Fruit fly (Drosophila melanogaster) whole organism, embryonic: ENCODE results near the gene CG44040.

Experiments used
- ATbp ChIP-seq: fragments of 200-800 bp; sonication (Bioruptor generic); optimal IDR thresholded peaks from 2 replicates; lab custom pipeline; 2017; ENCODE audit warnings: missing biosample characterization, mild to moderate bottlenecking, missing genetic modification characterization, missing genetic modification reagents
- BEAF-32 ChIP-seq: fragments of 200-800 bp; sonication (Bioruptor generic); optimal IDR thresholded peaks from 3 replicates; lab custom pipeline; 2017; ENCODE audit warnings: missing biosample characterization, missing genetic modification characterization, mild to moderate bottlenecking, moderate library complexity, missing genetic modification reagents
- CG10543 ChIP-seq: fragments of 200-800 bp; sonication (Bioruptor generic); optimal IDR thresholded peaks from 3 replicates; lab custom pipeline; 2017; ENCODE audit warnings: missing biosample characterization, mild to moderate bottlenecking, missing genetic modification characterization, moderate library complexity
- CG11085 ChIP-seq: fragments of 200-800 bp; sonication (Bioruptor generic); IDR thresholded peaks from 2 replicates; pipeline ENCODE4 v1.3.6; 2022; ENCODE audit warnings: missing biosample characterization, missing genetic modification characterization
- CG11696 ChIP-seq: fragments of 200-800 bp; sonication (Bioruptor generic); IDR thresholded peaks from 2 replicates; pipeline ENCODE4 v1.3.6; 2022; ENCODE audit warnings: missing biosample characterization, missing genetic modification characterization
- CG12299 ChIP-seq: fragments of 200-800 bp; sonication (Bioruptor generic); optimal IDR thresholded peaks from 2 replicates; lab custom pipeline; 2018; ENCODE audit warnings: missing biosample characterization, mild to moderate bottlenecking, missing genetic modification characterization
- CG16779 ChIP-seq: fragments of 200-800 bp; sonication (Bioruptor generic); IDR thresholded peaks from 2 replicates; pipeline ENCODE4 v1.3.6; 2022; ENCODE audit warnings: missing biosample characterization, missing genetic modification characterization
- CG17186 ChIP-seq: fragments of 200-800 bp; sonication (Bioruptor generic); optimal IDR thresholded peaks from 3 replicates; lab custom pipeline; 2017; ENCODE audit warnings: missing biosample characterization, missing genetic modification reagents, missing genetic modification characterization
- CG17359 ChIP-seq: fragments of 200-800 bp; sonication (Bioruptor generic); optimal IDR thresholded peaks from 3 replicates; lab custom pipeline; 2018; ENCODE audit warnings: missing biosample characterization, mild to moderate bottlenecking, missing genetic modification characterization, moderate library complexity
- CG18599 ChIP-seq: fragments of 200-800 bp; sonication (Bioruptor generic); optimal IDR thresholded peaks from 3 replicates; lab custom pipeline; 2017; ENCODE audit warnings: missing biosample characterization, missing genetic modification characterization, mild to moderate bottlenecking, moderate library complexity, missing genetic modification reagents
- CG30431 ChIP-seq: fragments of 200-800 bp; sonication (Bioruptor generic); optimal IDR thresholded peaks from 2 replicates; lab custom pipeline; 2017; ENCODE audit warnings: missing biosample characterization, missing genetic modification characterization
- CG32532 ChIP-seq: fragments of 200-800 bp; sonication (Bioruptor generic); IDR thresholded peaks from 2 replicates; pipeline ENCODE4 v1.3.6; 2022; ENCODE audit warnings: missing biosample characterization, missing genetic modification characterization
- CG4282 ChIP-seq: fragments of 200-800 bp; sonication (Bioruptor generic); optimal IDR thresholded peaks from 2 replicates; lab custom pipeline; 2016; ENCODE audit warnings: missing biosample characterization, missing genetic modification characterization
- CG4360 ChIP-seq: fragments of 200-800 bp; sonication (Bioruptor generic); IDR thresholded peaks from 2 replicates; pipeline ENCODE4 v1.3.6; 2022; ENCODE audit warnings: missing biosample characterization, missing genetic modification characterization
- CG5180 ChIP-seq: fragments of 200-800 bp; sonication (Bioruptor generic); optimal IDR thresholded peaks from 3 replicates; lab custom pipeline; 2017; ENCODE audit warnings: missing biosample characterization, missing genetic modification characterization, mild to moderate bottlenecking, moderate library complexity, missing genetic modification reagents
- CG6654 ChIP-seq: fragments of 200-800 bp; sonication (Bioruptor generic); optimal IDR thresholded peaks from 2 replicates; lab custom pipeline; 2017; ENCODE audit warnings: missing biosample characterization, mild to moderate bottlenecking, missing genetic modification characterization
- CG7963 ChIP-seq: fragments of 200-800 bp; sonication (Bioruptor generic); IDR thresholded peaks from 3 replicates; pipeline ENCODE4 v1.3.6; 2022; ENCODE audit warnings: missing biosample characterization, missing genetic modification characterization; ENCODE audit not compliant: partially characterized antibody
- CG7987 ChIP-seq: fragments of 200-800 bp; sonication (Bioruptor generic); optimal IDR thresholded peaks from 2 replicates; lab custom pipeline; 2018; ENCODE audit warnings: missing biosample characterization, mild to moderate bottlenecking, missing genetic modification characterization, moderate library complexity
- CG9609 ChIP-seq: fragments of 200-800 bp; sonication (Bioruptor generic); optimal IDR thresholded peaks from 3 replicates; lab custom pipeline; 2016; ENCODE audit warnings: missing biosample characterization, missing genetic modification characterization
- CHES-1-like ChIP-seq: fragments of 200-800 bp; sonication (Bioruptor generic); optimal IDR thresholded peaks from 2 replicates; lab custom pipeline; 2016; ENCODE audit warnings: missing biosample characterization, missing genetic modification characterization
- D ChIP-seq, 2 experiments: fragments of 200-800 bp in 1 of 2; fragments of >200 bp in 1 of 2; sonication (Bioruptor generic) in 1 of 2; optimal IDR thresholded peaks; 2 replicates in 1 of 2; 3 replicates in 1 of 2; lab custom pipeline; 2017; ENCODE audit warnings: mild to moderate bottlenecking in 1 of 2, missing biosample characterization in 1 of 2, missing genetic modification characterization in 1 of 2, missing genetic modification reagents in 1 of 2
- Kr ChIP-seq: fragments of 200-800 bp; sonication (Bioruptor generic); optimal IDR thresholded peaks from 2 replicates; lab custom pipeline; 2017; ENCODE audit warnings: missing biosample characterization, mild to moderate bottlenecking, missing genetic modification characterization
- NC2β ChIP-seq: fragments of 200-800 bp; sonication (Bioruptor generic); optimal IDR thresholded peaks from 2 replicates; lab custom pipeline; 2016; ENCODE audit warnings: missing biosample characterization, missing genetic modification characterization
- Oli ChIP-seq: fragments of 200-800 bp; sonication (Bioruptor generic); optimal IDR thresholded peaks from 2 replicates; lab custom pipeline; 2018; ENCODE audit warnings: missing biosample characterization, mild to moderate bottlenecking, missing genetic modification characterization, moderate library complexity
- Pdp1 ChIP-seq, 2 experiments: fragments of 200-800 bp; sonication (Bioruptor generic); optimal IDR thresholded peaks; 3 replicates each; lab custom pipeline; 2016; ENCODE audit warnings: missing biosample characterization in 2 of 2, missing genetic modification characterization in 2 of 2, mild to moderate bottlenecking in 1 of 2, moderate library complexity in 1 of 2
- Poxn ChIP-seq: fragments of 200-800 bp; sonication (Bioruptor generic); IDR thresholded peaks from 2 replicates; pipeline ENCODE4 v1.3.6; 2022; ENCODE audit warnings: missing biosample characterization, missing genetic modification characterization
- Sry-β ChIP-seq: fragments of 200-800 bp; sonication (Bioruptor generic); optimal IDR thresholded peaks from 2 replicates; lab custom pipeline; 2018; ENCODE audit warnings: missing biosample characterization, mild to moderate bottlenecking, missing genetic modification characterization, moderate library complexity
- Sry-δ ChIP-seq: fragments of 200-800 bp; sonication (Bioruptor generic); optimal IDR thresholded peaks from 2 replicates; lab custom pipeline; 2016; ENCODE audit warnings: missing biosample characterization, missing genetic modification characterization
- ara ChIP-seq: fragments of 200-800 bp; sonication (Bioruptor generic); IDR thresholded peaks from 2 replicates; pipeline ENCODE4 v1.3.6; 2022; ENCODE audit warnings: missing biosample characterization, missing genetic modification characterization
- az2 ChIP-seq: fragments of 200-800 bp; sonication (Bioruptor generic); optimal IDR thresholded peaks from 3 replicates; lab custom pipeline; 2016; ENCODE audit warnings: missing biosample characterization, missing genetic modification characterization
- btn ChIP-seq: fragments of 200-800 bp; sonication (Bioruptor generic); optimal IDR thresholded peaks from 2 replicates; lab custom pipeline; 2016; ENCODE audit warnings: missing biosample characterization, missing genetic modification characterization
- chn ChIP-seq: fragments of 200-800 bp; sonication (Bioruptor generic); optimal IDR thresholded peaks from 2 replicates; lab custom pipeline; 2016; ENCODE audit warnings: missing biosample characterization, missing genetic modification characterization
- danr ChIP-seq: fragments of 200-800 bp; sonication (Bioruptor generic); IDR thresholded peaks from 2 replicates; pipeline ENCODE4 v1.3.6; 2022; ENCODE audit warnings: missing biosample characterization, missing genetic modification characterization
- exex ChIP-seq: fragments of 200-800 bp; sonication (Bioruptor generic); optimal IDR thresholded peaks from 4 replicates; lab custom pipeline; 2018; ENCODE audit warnings: missing biosample characterization, mild to moderate bottlenecking, missing genetic modification characterization, moderate library complexity
- eyg ChIP-seq: fragments of 200-800 bp; sonication (Bioruptor generic); optimal IDR thresholded peaks from 3 replicates; lab custom pipeline; 2016; ENCODE audit warnings: missing biosample characterization, missing genetic modification characterization
- gce ChIP-seq: fragments of 200-800 bp; sonication (Bioruptor generic); IDR thresholded peaks from 3 replicates; pipeline ENCODE4 v1.3.6; 2022; ENCODE audit warnings: missing biosample characterization, missing genetic modification characterization
- h ChIP-seq: fragments of >200 bp; optimal IDR thresholded peaks from 2 replicates; lab custom pipeline; 2017
- jing ChIP-seq: fragments of 200-800 bp; sonication (Bioruptor generic); optimal IDR thresholded peaks from 2 replicates; lab custom pipeline; 2018; ENCODE audit warnings: missing biosample characterization, mild to moderate bottlenecking, missing genetic modification characterization
- knrl ChIP-seq: fragments of 200-800 bp; sonication (Bioruptor generic); IDR thresholded peaks from 3 replicates; pipeline ENCODE4 v1.3.6; 2022; ENCODE audit warnings: missing biosample characterization, missing genetic modification characterization; ENCODE audit not compliant: partially characterized antibody
- nerfin-2 ChIP-seq: fragments of 200-800 bp; sonication (Bioruptor generic); IDR thresholded peaks from 2 replicates; pipeline ENCODE4 v1.3.6; 2022; ENCODE audit warnings: missing biosample characterization, missing genetic modification characterization; ENCODE audit not compliant: partially characterized antibody
- pita ChIP-seq: fragments of 200-800 bp; sonication (Bioruptor generic); optimal IDR thresholded peaks from 2 replicates; lab custom pipeline; 2017; ENCODE audit warnings: missing biosample characterization, mild to moderate bottlenecking, missing genetic modification characterization
- pzg ChIP-seq: fragments of 200-800 bp; sonication (Bioruptor generic); optimal IDR thresholded peaks from 3 replicates; lab custom pipeline; 2018; ENCODE audit warnings: missing biosample characterization, mild to moderate bottlenecking, missing genetic modification characterization, moderate library complexity
- ro ChIP-seq: fragments of 200-800 bp; sonication (Bioruptor generic); IDR thresholded peaks from 2 replicates; pipeline ENCODE4 v1.3.6; 2022; ENCODE audit warnings: missing biosample characterization, missing genetic modification characterization
- salm ChIP-seq: fragments of 200-800 bp; sonication (Bioruptor generic); optimal IDR thresholded peaks from 2 replicates; lab custom pipeline; 2018; ENCODE audit warnings: missing biosample characterization, mild to moderate bottlenecking, missing genetic modification characterization
- sisA ChIP-seq: fragments of 200-800 bp; sonication (Bioruptor generic); IDR thresholded peaks from 2 replicates; pipeline ENCODE4 v1.3.6; 2022; ENCODE audit warnings: missing biosample characterization, missing genetic modification characterization
- tin ChIP-seq: fragments of 200-800 bp; sonication (Bioruptor generic); optimal IDR thresholded peaks from 3 replicates; lab custom pipeline; 2016; ENCODE audit warnings: missing biosample characterization, missing genetic modification characterization
- ttk ChIP-seq: fragments of 200-800 bp; sonication (Bioruptor generic); IDR thresholded peaks from 2 replicates; pipeline ENCODE4 v2.1.2; 2022; ENCODE audit warnings: missing biosample characterization, missing genetic modification characterization
- usp ChIP-seq: fragments of >200 bp; optimal IDR thresholded peaks from 2 replicates; lab custom pipeline; 2017; ENCODE audit warnings: missing biosample characterization, missing genetic modification characterization
- vfl ChIP-seq: fragments of 200-800 bp; sonication (Bioruptor generic); optimal IDR thresholded peaks from 2 replicates; lab custom pipeline; 2016; ENCODE audit warnings: missing biosample characterization, missing genetic modification characterization
- yki ChIP-seq: fragments of >200 bp; optimal IDR thresholded peaks from 3 replicates; lab custom pipeline; 2018

Gene CG44040

dm6 chr3R:15292241-15293004 lies 27.8 kb upstream of the CG44040 start (continued):
- TF ChIP-seq CG4282 (GFP tag; lab: Kevin White, UChicago) (no peak), sisA (GFP tag; lab: Robert Waterston, UW) (no peak), knrl (no peak), jing (GFP tag; lab: Kevin White, UChicago) (no peak), CG12299 (tag; lab: Kevin White, UChicago) (no peak), NC2β (no peak), Oli (tag; lab: Kevin White, UChicago) (peak; percentile 5), CG6654 (GFP tag; lab: Kevin White, UChicago) (no peak), h (lab: Kevin White, UChicago) (no peak), CHES-1-like (no peak), gce (GFP tag; lab: Robert Waterston, UW) (no peak), ttk (GFP tag; lab: Robert Waterston, UW) (no peak), CG10543 (GFP tag; lab: Kevin White, UChicago) (no peak), CG4360 (GFP tag; lab: Robert Waterston, UW) (no peak), ara (no peak), CG30431 (no peak), salm (tag; lab: Kevin White, UChicago) (no peak), nerfin-2 (GFP tag; lab: Robert Waterston, UW) (no peak), CG5180 (GFP tag; lab: Kevin White, UChicago) (no peak), Poxn (GFP tag; lab: Robert Waterston, UW) (no peak), btn (GFP tag; lab: Kevin White, UChicago) (no peak), CG18599 (peak; percentile 73), vfl (GFP tag; lab: Kevin White, UChicago) (no peak), ATbp (GFP tag; lab: Kevin White, UChicago) (no peak), CG11085 (GFP tag; lab: Robert Waterston, UW) (no peak), CG7963 (GFP tag; lab: Robert Waterston, UW) (no peak), D (optimal IDR thresholded peaks at IDR 0.05; lab: Kevin White, UChicago) (no peak), D (GFP tag; optimal IDR thresholded peaks at IDR 0.05; lab: Kevin White, UChicago) (no peak), ro (no peak), tin (GFP tag; lab: Kevin White, UChicago) (peak; percentile 16), BEAF-32 (GFP tag; lab: Kevin White, UChicago) (no peak), CG16779 (GFP tag; lab: Robert Waterston, UW) (no peak), Pdp1 (GFP tag; optimal IDR thresholded peaks at IDR 0.05; lab: Kevin White, UChicago) (peak in 1 of 2 experiments; percentile 96), danr (no peak), CG17186 (GFP tag; lab: Kevin White, UChicago) (no peak), Sry-β (GFP tag; lab: Kevin White, UChicago) (no peak), CG7987 (GFP tag; lab: Kevin White, UChicago) (no peak), Sry-δ (GFP tag; lab: Kevin White, UChicago) (no peak), pita (GFP tag; lab: Kevin White, UChicago) (no peak), Kr (GFP tag; lab: Kevin White, UChicago) (no peak), usp (GFP tag; lab: Kevin White, UChicago) (no peak), CG11696 (GFP tag; lab: Robert Waterston, UW) (no peak), pzg (GFP tag; lab: Kevin White, UChicago) (no peak), CG32532 (no peak), exex (tag; lab: Kevin White, UChicago) (no peak), CG17359 (tag; lab: Kevin White, UChicago) (no peak), yki (lab: Kevin White, UChicago) (no peak), CG9609 (no peak), eyg (GFP tag; lab: Kevin White, UChicago) (no peak), chn (GFP tag; lab: Kevin White, UChicago) (no peak), az2 (GFP tag; lab: Kevin White, UChicago) (no peak)
